Worm (Caenorhabditis elegans) whole organism, L3 larva: ENCODE results near the gene Y116A8C.33.
"Not testable (repeated sequence)": the region's sequence is repeated elsewhere in the genome, so short reads cannot be mapped to it uniquely, and the experiment has no call there.

Experiments used
- eor-1 ChIP-seq, 2 experiments: fragments of 150-350 bp; optimal IDR thresholded peaks; 2 replicates each; lab custom pipeline; 2014 to 2018; ENCODE audit warnings: missing biosample characterization in 2 of 2, missing genetic modification characterization in 2 of 2
- hmg-11 ChIP-seq: sonication (generic microtip); optimal IDR thresholded peaks from 2 replicates; lab custom pipeline; 2016; ENCODE audit warnings: missing genetic modification characterization, missing compliant biosample characterization
- zag-1 ChIP-seq: fragments of 150-350 bp; optimal IDR thresholded peaks from 2 replicates; lab custom pipeline; 2014; ENCODE audit warnings: missing biosample characterization, missing genetic modification characterization

The Y116A8C.33 gene

DNA sequence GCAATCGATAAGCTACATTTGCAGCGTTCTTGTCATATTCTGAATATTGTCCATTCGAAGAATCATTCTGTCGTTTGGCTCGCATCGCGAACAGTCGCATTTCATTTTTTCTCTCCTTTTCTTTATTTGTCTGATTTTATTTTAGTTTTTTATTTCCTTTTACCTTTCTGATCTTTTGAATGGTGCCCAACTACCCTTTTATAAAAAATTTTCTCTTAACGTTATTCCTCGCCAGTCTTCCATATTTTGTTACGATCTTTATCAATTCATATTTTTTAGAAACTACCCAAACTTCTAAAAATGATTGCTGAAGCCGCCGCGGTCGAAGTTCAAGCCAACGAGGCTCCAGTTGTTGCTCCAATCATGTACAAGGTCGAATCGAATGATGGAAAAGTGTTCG, 51.4 kb downstream of the Y116A8C.33 start, which contains the start of gene skr-9:
Gene skr-9 (plus strand): TSS at position 301 of the 400 bp plus-strand sequence.
- not testable (repeated sequence) for TF ChIP-seq hmg-11; zag-1 (tag; lab: Kevin White, UChicago); eor-1 (tag; optimal IDR thresholded peaks at IDR 0.05; lab: Kevin White, UChicago)
